Worm (Caenorhabditis elegans): ENCODE measurements around the gene Y62E10A.24.

Gene Y62E10A.24

DNA sequence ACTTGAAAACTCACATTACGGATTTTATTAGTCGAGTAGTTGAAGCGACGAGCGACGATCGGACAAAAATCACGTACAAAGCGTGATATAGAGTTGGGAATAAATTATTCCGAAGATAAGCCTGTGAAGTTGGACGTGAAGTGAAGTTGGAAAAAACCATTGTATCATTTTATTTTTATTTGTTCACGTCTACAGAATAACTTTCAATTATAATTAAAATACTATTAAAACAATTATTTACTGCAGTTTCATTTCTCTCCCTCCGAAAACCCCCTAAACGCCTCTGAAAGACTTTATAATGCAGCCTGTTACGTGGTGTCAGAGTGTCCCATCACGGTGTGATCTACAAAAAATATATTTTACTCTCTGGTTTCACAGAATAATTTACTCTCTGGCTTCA lies 10.4 kb upstream of the Y62E10A.24 start, which contains the start of gene Y62E10A.3:
TSS of gene Y62E10A.3 (minus strand) at position 101 of the 400 bp plus-strand sequence.
- TF ChIP-seq hmg-4 (GFP tag; optimal IDR thresholded peaks at IDR 0.05): no peak
- no peak for TF ChIP-seq scrt-1 (GFP tag; IDR thresholded peaks at IDR 0.05)
- no peak for TF ChIP-seq sea-1 (GFP tag; conservative IDR thresholded peaks at IDR 0.05)
- TF ChIP-seq ets-7 (tag; optimal IDR thresholded peaks at IDR 0.05): no peak
- no peak for TF ChIP-seq F13C5.2 (tag; optimal IDR thresholded peaks at IDR 0.05)
- TF ChIP-seq pes-1 (GFP tag; IDR thresholded peaks at IDR 0.05): no peak
- TF ChIP-seq tbx-37 (GFP tag; conservative IDR thresholded peaks at IDR 0.05): no peak
- TF ChIP-seq ama-1 (optimal IDR thresholded peaks at IDR 0.05): no peak
- no peak for TF ChIP-seq flt-1 (GFP tag; IDR thresholded peaks at IDR 0.05)
- no peak for TF ChIP-seq hmbx-1 (tag; optimal IDR thresholded peaks at IDR 0.05)
- TF ChIP-seq tra-4 (tag; optimal IDR thresholded peaks at IDR 0.05): no peak
- TF ChIP-seq tbx-11 (GFP tag; IDR thresholded peaks at IDR 0.05): no peak
- no peak for TF ChIP-seq B0310.2 (tag; optimal IDR thresholded peaks at IDR 0.05)
- no peak for TF ChIP-seq ceh-36 (tag; optimal IDR thresholded peaks at IDR 0.05)
- no peak for TF ChIP-seq hnd-1 (tag; optimal IDR thresholded peaks at IDR 0.05)
- TF ChIP-seq ceh-13 (GFP tag; optimal IDR thresholded peaks at IDR 0.05): no peak
- no peak for TF ChIP-seq aly-1 (tag; optimal IDR thresholded peaks at IDR 0.05)

DNA sequence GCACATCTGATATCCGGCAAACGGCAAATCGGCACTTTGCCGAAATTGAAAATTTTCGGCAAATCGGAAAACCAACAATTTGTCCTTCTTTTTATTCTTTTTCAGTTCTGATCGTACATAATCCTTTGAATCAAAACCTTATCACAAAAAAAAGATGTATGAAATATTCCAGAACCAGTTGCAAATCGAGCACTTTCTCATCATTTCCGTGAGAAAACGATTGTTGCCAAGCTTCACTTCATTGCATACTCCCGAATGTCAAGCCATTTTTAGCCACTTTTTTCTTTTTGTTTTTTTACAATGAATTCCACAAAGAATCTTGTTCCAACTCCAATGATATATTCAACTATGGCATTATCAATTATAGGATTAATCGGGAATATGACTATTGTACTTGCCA lies 5.6 kb upstream of the Y62E10A.24 start, which contains the start of gene srsx-25:
TSS of gene srsx-25 (plus strand) at position 301 of the 400 bp plus-strand sequence.
- TF ChIP-seq pes-1 (GFP tag; IDR thresholded peaks at IDR 0.05) (no peak), aly-1 (tag; optimal IDR thresholded peaks at IDR 0.05) (no peak), B0310.2 (tag; optimal IDR thresholded peaks at IDR 0.05) (no peak), ets-7 (tag; optimal IDR thresholded peaks at IDR 0.05) (no peak), hmbx-1 (tag; optimal IDR thresholded peaks at IDR 0.05) (no peak), ceh-13 (GFP tag; optimal IDR thresholded peaks at IDR 0.05) (no peak)

DNA sequence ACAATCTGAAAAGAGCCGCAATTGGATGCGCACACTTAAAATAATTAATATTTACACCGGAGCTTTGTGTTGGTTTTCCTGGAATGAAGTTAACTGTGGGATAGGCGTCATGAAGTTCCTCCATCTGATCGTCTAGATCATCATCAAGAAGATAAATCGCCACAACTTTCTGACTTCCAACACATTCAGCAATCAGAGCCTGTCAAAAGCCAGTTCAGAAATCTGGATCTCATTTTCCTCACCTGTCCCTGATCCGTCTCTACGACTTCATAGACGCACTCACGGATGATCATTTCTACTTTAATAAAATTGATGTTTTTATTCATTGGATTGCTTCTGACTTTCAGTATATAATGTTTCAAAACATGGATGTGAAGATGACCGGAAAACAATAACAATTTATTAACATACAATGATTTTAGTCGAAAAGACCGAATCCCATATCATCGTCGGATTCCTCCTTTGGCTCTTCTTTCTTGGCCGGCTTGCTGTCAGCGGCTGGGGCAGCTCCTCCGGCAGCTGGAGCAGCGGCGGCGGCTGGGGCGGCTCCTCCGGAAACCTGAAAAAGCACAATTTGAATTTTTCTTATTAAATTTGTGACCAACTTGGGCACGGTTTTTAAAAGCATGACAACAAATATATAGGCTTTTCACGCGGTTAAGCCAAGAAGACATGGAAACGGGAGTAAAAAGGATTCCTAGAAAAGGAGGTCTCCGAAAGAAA lies 1.2 kb upstream of the Y62E10A.24 start, which contains the start of gene agt-1:
TSS of gene agt-1 (minus strand) at position 293 of the 723 bp plus-strand sequence.
- TF ChIP-seq ceh-36 (tag; optimal IDR thresholded peaks at IDR 0.05): no peak
- TF ChIP-seq scrt-1 (GFP tag; IDR thresholded peaks at IDR 0.05): no peak
- TF ChIP-seq tbx-11 (GFP tag; IDR thresholded peaks at IDR 0.05): no peak
- TF ChIP-seq tbx-37 (GFP tag; conservative IDR thresholded peaks at IDR 0.05): no peak

DNA sequence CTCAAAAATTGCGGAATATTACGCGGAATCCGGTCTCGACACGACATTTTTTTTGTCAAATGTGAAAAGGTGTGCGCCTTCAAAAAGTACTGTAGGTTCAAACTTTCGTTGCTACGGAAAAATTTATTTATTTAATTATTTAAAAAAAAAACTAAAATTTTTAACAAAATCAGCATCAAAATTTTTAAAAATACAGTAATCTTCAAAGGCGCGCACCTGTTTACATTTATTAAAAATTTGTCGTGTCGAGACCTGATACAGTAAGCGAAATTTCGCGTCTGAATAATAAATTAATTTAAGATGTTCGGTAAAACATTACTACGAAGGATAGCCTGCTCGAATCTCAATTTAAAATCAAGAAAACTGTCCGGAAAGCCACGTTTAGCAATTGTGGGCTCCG lies 1.2 kb downstream of the Y62E10A.24 start, which contains the start of gene Y62E10A.6:
TSS of gene Y62E10A.6 (plus strand) at position 301 of the 400 bp plus-strand sequence.
- no peak for TF ChIP-seq scrt-1 (GFP tag; IDR thresholded peaks at IDR 0.05)
- TF ChIP-seq aly-1 (tag; optimal IDR thresholded peaks at IDR 0.05): no peak
- no peak for TF ChIP-seq B0310.2 (tag; optimal IDR thresholded peaks at IDR 0.05)
- TF ChIP-seq hmg-4 (GFP tag; optimal IDR thresholded peaks at IDR 0.05): no peak
- no peak for TF ChIP-seq ceh-36 (tag; optimal IDR thresholded peaks at IDR 0.05)
- TF ChIP-seq ets-7 (tag; optimal IDR thresholded peaks at IDR 0.05): no peak

DNA sequence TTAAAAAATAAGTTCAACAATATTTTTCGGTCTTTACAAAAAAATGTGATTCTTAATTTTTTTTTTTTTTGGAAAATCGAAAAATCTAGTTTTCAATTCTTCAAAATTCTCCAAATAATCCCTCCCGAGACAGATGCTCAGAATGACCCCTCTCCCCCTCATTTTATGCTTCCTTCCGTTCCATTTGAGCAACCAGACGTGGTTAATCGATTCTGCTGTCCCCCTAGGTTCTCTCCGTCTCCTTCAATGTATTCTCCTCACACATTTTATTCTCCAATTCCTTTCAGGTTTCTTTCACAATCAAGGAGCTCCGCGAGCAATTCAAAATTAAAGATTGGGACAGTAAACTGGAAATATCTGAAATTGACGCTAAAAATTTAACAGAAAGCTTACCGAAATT lies 4.4 kb downstream of the Y62E10A.24 start:
- TF ChIP-seq hnd-1 (tag; optimal IDR thresholded peaks at IDR 0.05): no peak
- no peak for TF ChIP-seq tra-4 (tag; optimal IDR thresholded peaks at IDR 0.05)
- TF ChIP-seq aly-1 (tag; optimal IDR thresholded peaks at IDR 0.05): no peak
- TF ChIP-seq ama-1 (optimal IDR thresholded peaks at IDR 0.05): no peak
- no peak for TF ChIP-seq hmbx-1 (tag; optimal IDR thresholded peaks at IDR 0.05)
- TF ChIP-seq tbx-11 (GFP tag; IDR thresholded peaks at IDR 0.05): no peak
- no peak for TF ChIP-seq scrt-1 (GFP tag; IDR thresholded peaks at IDR 0.05)
- TF ChIP-seq flt-1 (GFP tag; IDR thresholded peaks at IDR 0.05): no peak
- TF ChIP-seq hmg-4 (GFP tag; optimal IDR thresholded peaks at IDR 0.05): no peak
- no peak for TF ChIP-seq ceh-13 (GFP tag; optimal IDR thresholded peaks at IDR 0.05)
- TF ChIP-seq B0310.2 (tag; optimal IDR thresholded peaks at IDR 0.05): no peak
- TF ChIP-seq F13C5.2 (tag; optimal IDR thresholded peaks at IDR 0.05): no peak
- no peak for TF ChIP-seq tbx-37 (GFP tag; conservative IDR thresholded peaks at IDR 0.05)
- TF ChIP-seq ceh-36 (tag; optimal IDR thresholded peaks at IDR 0.05): no peak
- no peak for TF ChIP-seq pes-1 (GFP tag; IDR thresholded peaks at IDR 0.05)
- TF ChIP-seq sea-1 (GFP tag; conservative IDR thresholded peaks at IDR 0.05): no peak

DNA sequence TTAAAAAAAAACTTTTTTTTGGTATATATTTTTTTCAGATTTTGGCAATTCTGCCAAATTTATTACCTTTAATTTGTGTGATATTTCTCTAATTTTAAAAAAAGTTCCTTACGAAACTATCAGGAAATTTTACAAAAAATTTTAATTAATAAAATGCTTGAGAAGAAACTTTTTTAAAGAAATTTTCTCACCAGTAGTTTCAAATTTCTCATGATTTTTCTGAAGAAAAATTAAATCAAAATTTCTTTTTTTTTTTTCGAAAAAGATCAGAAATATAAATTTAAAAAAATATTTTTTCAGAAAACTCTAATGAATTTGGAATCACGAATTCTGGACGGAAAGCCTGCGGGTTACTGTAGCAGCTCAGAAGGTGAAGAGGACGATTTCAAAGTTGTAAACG lies 7.2 kb downstream of the Y62E10A.24 start, which contains the start of gene mau-8:
TSS of gene mau-8 (plus strand) at position 301 of the 400 bp plus-strand sequence.
- TF ChIP-seq F13C5.2 (tag; optimal IDR thresholded peaks at IDR 0.05) (no peak), ama-1 (optimal IDR thresholded peaks at IDR 0.05) (no peak)

DNA sequence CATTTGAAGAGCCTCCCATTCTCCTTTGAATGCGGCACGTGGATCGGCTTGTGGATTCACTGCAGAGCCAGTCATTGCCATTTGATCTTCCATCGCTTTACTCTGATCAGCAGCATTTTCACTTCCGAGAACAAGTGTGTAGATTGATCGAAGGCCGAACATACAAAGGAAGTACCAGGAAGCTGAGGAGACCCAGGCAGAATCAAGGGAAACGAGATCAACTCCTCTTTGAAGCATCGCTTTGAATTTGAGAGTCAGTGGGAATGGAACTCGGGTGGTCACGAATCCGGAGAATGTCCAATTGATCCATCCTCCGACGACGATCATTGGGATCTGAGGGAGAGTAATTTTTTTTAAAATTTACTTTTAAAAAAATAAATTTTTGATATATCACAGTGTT lies 10.0 kb downstream of the Y62E10A.24 start:
- TF ChIP-seq F13C5.2 (tag; optimal IDR thresholded peaks at IDR 0.05) (no peak), ceh-13 (GFP tag; optimal IDR thresholded peaks at IDR 0.05) (no peak), scrt-1 (GFP tag; IDR thresholded peaks at IDR 0.05) (no peak), ama-1 (optimal IDR thresholded peaks at IDR 0.05) (peak; percentile 28)

DNA sequence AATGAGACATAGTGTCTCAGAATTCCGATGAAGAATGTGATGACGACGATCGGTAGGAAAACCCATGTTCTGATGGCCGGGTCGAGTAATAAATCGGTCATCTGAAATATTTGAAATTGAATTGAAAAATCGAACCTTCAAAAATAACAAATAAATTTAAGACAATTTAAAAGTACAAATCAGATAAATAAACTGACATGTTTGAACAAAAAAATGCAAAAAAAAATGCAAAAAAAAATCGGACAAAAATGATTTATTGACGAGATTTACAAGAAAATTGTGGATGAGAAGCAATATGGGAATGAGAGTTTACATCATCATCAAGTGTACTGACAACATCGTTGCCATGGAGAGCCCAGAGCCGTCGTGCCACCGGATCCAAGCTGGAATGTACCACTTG lies 11.3 kb downstream of the Y62E10A.24 start, which contains the start of gene emc-3:
TSS of gene emc-3 (minus strand) at position 101 of the 400 bp plus-strand sequence.
- TF ChIP-seq pes-1 (GFP tag; IDR thresholded peaks at IDR 0.05) (no peak), sea-1 (GFP tag; conservative IDR thresholded peaks at IDR 0.05) (no peak), ets-7 (tag; optimal IDR thresholded peaks at IDR 0.05) (no peak), ama-1 (optimal IDR thresholded peaks at IDR 0.05) (no peak), hnd-1 (tag; optimal IDR thresholded peaks at IDR 0.05) (no peak), F13C5.2 (tag; optimal IDR thresholded peaks at IDR 0.05) (no peak), flt-1 (GFP tag; IDR thresholded peaks at IDR 0.05) (no peak), tbx-37 (GFP tag; conservative IDR thresholded peaks at IDR 0.05) (no peak), tbx-11 (GFP tag; IDR thresholded peaks at IDR 0.05) (no peak), hmbx-1 (tag; optimal IDR thresholded peaks at IDR 0.05) (no peak), aly-1 (tag; optimal IDR thresholded peaks at IDR 0.05) (no peak), ceh-36 (tag; optimal IDR thresholded peaks at IDR 0.05) (no peak), scrt-1 (GFP tag; IDR thresholded peaks at IDR 0.05) (no peak), tra-4 (tag; optimal IDR thresholded peaks at IDR 0.05) (no peak), hmg-4 (GFP tag; optimal IDR thresholded peaks at IDR 0.05) (no peak), B0310.2 (tag; optimal IDR thresholded peaks at IDR 0.05) (no peak), ceh-13 (GFP tag; optimal IDR thresholded peaks at IDR 0.05) (no peak)
